Fruit fly (Drosophila melanogaster) whole organism, embryonic: ENCODE data around the gene CG31548.

Experiments used
- CG10462 ChIP-seq: fragments of 200-800 bp; sonication (Bioruptor generic); optimal IDR thresholded peaks from 2 replicates; lab custom pipeline; 2016; ENCODE audit warnings: missing biosample characterization, missing genetic modification characterization
- CG12236 ChIP-seq: fragments of 200-800 bp; sonication (Bioruptor generic); optimal IDR thresholded peaks from 2 replicates; lab custom pipeline; 2016; ENCODE audit warnings: missing biosample characterization, missing genetic modification characterization
- CG1233 ChIP-seq: fragments of 200-800 bp; sonication (Bioruptor generic); optimal IDR thresholded peaks from 4 replicates; lab custom pipeline; 2018; ENCODE audit warnings: missing biosample characterization, mild to moderate bottlenecking, missing genetic modification characterization
- CG13624 ChIP-seq: fragments of 200-800 bp; sonication (Bioruptor generic); optimal IDR thresholded peaks from 2 replicates; lab custom pipeline; 2016; ENCODE audit warnings: missing biosample characterization, missing genetic modification characterization
- CG13775 ChIP-seq: fragments of 200-800 bp; sonication (Bioruptor generic); optimal IDR thresholded peaks from 3 replicates; lab custom pipeline; 2017; ENCODE audit warnings: missing biosample characterization, mild to moderate bottlenecking, missing genetic modification characterization
- CG14014 ChIP-seq: fragments of 200-800 bp; sonication (Bioruptor generic); IDR thresholded peaks from 2 replicates; pipeline ENCODE4 v1.3.6; 2022; ENCODE audit warnings: missing biosample characterization, missing genetic modification characterization
- CG14441 ChIP-seq: fragments of 200-800 bp; sonication (Bioruptor generic); IDR thresholded peaks from 2 replicates; pipeline ENCODE4 v1.3.6; 2022; ENCODE audit warnings: missing biosample characterization, missing genetic modification characterization
- CG15073 ChIP-seq: fragments of 200-800 bp; sonication (Bioruptor generic); optimal IDR thresholded peaks from 2 replicates; lab custom pipeline; 2016; ENCODE audit warnings: missing biosample characterization, missing genetic modification characterization
- CG15269 ChIP-seq: fragments of 200-800 bp; sonication (Bioruptor generic); optimal IDR thresholded peaks from 2 replicates; lab custom pipeline; 2018; ENCODE audit warnings: missing biosample characterization, mild to moderate bottlenecking, missing genetic modification characterization, moderate library complexity
- CG1602 ChIP-seq: fragments of 200-800 bp; sonication (Bioruptor generic); optimal IDR thresholded peaks from 3 replicates; lab custom pipeline; 2016; ENCODE audit warnings: missing biosample characterization, missing genetic modification characterization
- CG16779 ChIP-seq: fragments of 200-800 bp; sonication (Bioruptor generic); IDR thresholded peaks from 2 replicates; pipeline ENCODE4 v1.3.6; 2022; ENCODE audit warnings: missing biosample characterization, missing genetic modification characterization
- CG16863 ChIP-seq: fragments of 200-800 bp; sonication (Bioruptor generic); optimal IDR thresholded peaks from 3 replicates; lab custom pipeline; 2016; ENCODE audit warnings: missing biosample characterization, missing genetic modification characterization
- CG17385 ChIP-seq: fragments of 200-800 bp; sonication (Bioruptor generic); optimal IDR thresholded peaks from 3 replicates; lab custom pipeline; 2018; ENCODE audit warnings: missing biosample characterization, mild to moderate bottlenecking, missing genetic modification characterization
- CG17568 ChIP-seq: fragments of 200-800 bp; sonication (Bioruptor generic); optimal IDR thresholded peaks from 2 replicates; lab custom pipeline; 2018; ENCODE audit warnings: missing biosample characterization, mild to moderate bottlenecking, missing genetic modification characterization, moderate library complexity
- CG18011 ChIP-seq: fragments of 200-800 bp; sonication (Bioruptor generic); optimal IDR thresholded peaks from 2 replicates; lab custom pipeline; 2017; ENCODE audit warnings: missing biosample characterization, missing genetic modification characterization, mild to moderate bottlenecking, moderate library complexity, missing genotype
- CG2116 ChIP-seq: fragments of 200-800 bp; sonication (Bioruptor generic); optimal IDR thresholded peaks from 3 replicates; lab custom pipeline; 2018; ENCODE audit warnings: missing biosample characterization, mild to moderate bottlenecking, missing genetic modification characterization
- CG2202 ChIP-seq: fragments of 200-800 bp; sonication (Bioruptor generic); optimal IDR thresholded peaks from 2 replicates; lab custom pipeline; 2018; ENCODE audit warnings: missing biosample characterization, mild to moderate bottlenecking, missing genetic modification characterization
- CG30431 ChIP-seq: fragments of 200-800 bp; sonication (Bioruptor generic); optimal IDR thresholded peaks from 2 replicates; lab custom pipeline; 2017; ENCODE audit warnings: missing biosample characterization, missing genetic modification characterization
- CG31224 ChIP-seq: fragments of 200-800 bp; sonication (Bioruptor generic); IDR thresholded peaks from 2 replicates; pipeline ENCODE4 v1.3.6; 2022; ENCODE audit warnings: missing biosample characterization, missing genetic modification characterization
- CG3281 ChIP-seq: fragments of 200-800 bp; sonication (Bioruptor generic); optimal IDR thresholded peaks from 3 replicates; lab custom pipeline; 2017; ENCODE audit warnings: missing biosample characterization, mild to moderate bottlenecking, missing genetic modification characterization
- CG3995 ChIP-seq: fragments of 200-800 bp; sonication (Bioruptor generic); optimal IDR thresholded peaks from 3 replicates; lab custom pipeline; 2016; ENCODE audit warnings: missing biosample characterization, missing genetic modification characterization
- CG4404 ChIP-seq: fragments of 200-800 bp; sonication (Bioruptor generic); IDR thresholded peaks from 2 replicates; pipeline ENCODE4 v1.3.6; 2022; ENCODE audit warnings: missing biosample characterization, missing genetic modification characterization
- CG4854 ChIP-seq: fragments of 200-800 bp; sonication (Bioruptor generic); optimal IDR thresholded peaks from 2 replicates; lab custom pipeline; 2016; ENCODE audit warnings: missing biosample characterization, missing genetic modification characterization, inconsistent platforms
- CG5953 ChIP-seq: fragments of 200-800 bp; sonication (Bioruptor generic); IDR thresholded peaks from 2 replicates; pipeline ENCODE4 v1.3.6; 2022; ENCODE audit warnings: missing biosample characterization, missing genetic modification characterization
- CG6765 ChIP-seq: fragments of 200-800 bp; sonication (Bioruptor generic); optimal IDR thresholded peaks from 3 replicates; lab custom pipeline; 2017; ENCODE audit warnings: missing biosample characterization, mild to moderate bottlenecking, missing genetic modification characterization
- CG7987 ChIP-seq: fragments of 200-800 bp; sonication (Bioruptor generic); optimal IDR thresholded peaks from 2 replicates; lab custom pipeline; 2018; ENCODE audit warnings: missing biosample characterization, mild to moderate bottlenecking, missing genetic modification characterization, moderate library complexity
- CG9727 ChIP-seq: fragments of 200-800 bp; sonication (Bioruptor generic); optimal IDR thresholded peaks from 3 replicates; lab custom pipeline; 2017; ENCODE audit warnings: missing biosample characterization, mild to moderate bottlenecking, missing genetic modification characterization
- Doc3 ChIP-seq: fragments of 200-800 bp; sonication (Bioruptor generic); IDR thresholded peaks from 3 replicates; pipeline ENCODE4 v1.3.6; 2022; ENCODE audit warnings: missing biosample characterization, missing genetic modification characterization; ENCODE audit not compliant: partially characterized antibody
- Ets65A ChIP-seq: fragments of 200-800 bp; sonication (Bioruptor generic); peaks from one replicate; lab custom pipeline; 2016; ENCODE audit warnings: missing biosample characterization, missing genetic modification characterization
- Ets97D ChIP-seq: fragments of 200-800 bp; sonication (Bioruptor generic); optimal IDR thresholded peaks from 3 replicates; lab custom pipeline; 2016; ENCODE audit warnings: missing biosample characterization, missing genetic modification characterization
- Fer3 ChIP-seq: fragments of 200-800 bp; sonication (Bioruptor generic); optimal IDR thresholded peaks from 2 replicates; lab custom pipeline; 2018; ENCODE audit warnings: missing biosample characterization, mild to moderate bottlenecking, missing genetic modification characterization, moderate library complexity
- H2.0 ChIP-seq: fragments of 200-800 bp; sonication (Bioruptor generic); IDR thresholded peaks from 2 replicates; pipeline ENCODE4 v1.3.6; 2022; ENCODE audit warnings: missing biosample characterization, missing genetic modification characterization
- Mes4 ChIP-seq: fragments of 200-800 bp; sonication (Bioruptor generic); optimal IDR thresholded peaks from 2 replicates; lab custom pipeline; 2016; ENCODE audit warnings: missing biosample characterization, missing genetic modification characterization
- Myb ChIP-seq: fragments of 200-800 bp; sonication (Bioruptor generic); optimal IDR thresholded peaks from 2 replicates; lab custom pipeline; 2016; ENCODE audit warnings: missing biosample characterization, missing genetic modification characterization
- amos ChIP-seq: fragments of 200-800 bp; sonication (Bioruptor generic); IDR thresholded peaks from 2 replicates; pipeline ENCODE4 v1.3.6; 2022; ENCODE audit warnings: missing biosample characterization, missing genetic modification characterization; ENCODE audit not compliant: partially characterized antibody
- chif ChIP-seq, 2 experiments: fragments of 200-800 bp; sonication (Bioruptor generic); optimal IDR thresholded peaks; 3 replicates each; lab custom pipeline; 2016; ENCODE audit warnings: missing biosample characterization in 2 of 2, missing genetic modification characterization in 2 of 2
- crp ChIP-seq, 2 experiments: fragments of 200-800 bp; sonication (Bioruptor generic); optimal IDR thresholded peaks; 2 replicates in 1 of 2; 3 replicates in 1 of 2; lab custom pipeline; 2017; ENCODE audit warnings: missing biosample characterization in 2 of 2, missing genetic modification characterization in 2 of 2, mild to moderate bottlenecking in 1 of 2, moderate library complexity in 1 of 2
- fd102C ChIP-seq: fragments of 200-800 bp; sonication (Bioruptor generic); optimal IDR thresholded peaks from 2 replicates; lab custom pipeline; 2018; ENCODE audit warnings: missing biosample characterization, mild to moderate bottlenecking, missing genetic modification characterization, moderate library complexity
- grn ChIP-seq: fragments of 200-800 bp; sonication (Bioruptor generic); optimal IDR thresholded peaks from 3 replicates; lab custom pipeline; 2017; ENCODE audit warnings: missing biosample characterization, missing genetic modification characterization
- gsb-n ChIP-seq: fragments of 200-800 bp; sonication (Bioruptor generic); optimal IDR thresholded peaks from 3 replicates; lab custom pipeline; 2018; ENCODE audit warnings: missing biosample characterization, mild to moderate bottlenecking, missing genetic modification characterization
- kay ChIP-seq: fragments of 200-800 bp; sonication (Bioruptor generic); optimal IDR thresholded peaks from 2 replicates; lab custom pipeline; 2016; ENCODE audit warnings: missing biosample characterization, missing genetic modification characterization
- klu ChIP-seq: fragments of 200-800 bp; sonication (Bioruptor generic); IDR thresholded peaks from 2 replicates; pipeline ENCODE4 v1.3.6; 2022; ENCODE audit warnings: missing biosample characterization, missing genetic modification characterization
- run ChIP-seq: fragments of 200-800 bp; sonication (Bioruptor generic); optimal IDR thresholded peaks from 3 replicates; lab custom pipeline; 2018; ENCODE audit warnings: missing biosample characterization, mild to moderate bottlenecking, missing genetic modification characterization
- salm ChIP-seq: fragments of 200-800 bp; sonication (Bioruptor generic); optimal IDR thresholded peaks from 2 replicates; lab custom pipeline; 2018; ENCODE audit warnings: missing biosample characterization, mild to moderate bottlenecking, missing genetic modification characterization
- sr ChIP-seq: fragments of 200-800 bp; sonication (Bioruptor generic); IDR thresholded peaks from 3 replicates; pipeline ENCODE4 v1.3.6; 2022; ENCODE audit warnings: missing biosample characterization, missing genetic modification characterization
- sug ChIP-seq: fragments of 200-800 bp; optimal IDR thresholded peaks from 2 replicates; lab custom pipeline; 2019; ENCODE audit warnings: missing biosample characterization, mild to moderate bottlenecking, missing genetic modification characterization, moderate library complexity
- tll ChIP-seq, 2 experiments: fragments of 200-800 bp in 1 of 2; fragments of >200 bp in 1 of 2; sonication (Bioruptor generic) in 1 of 2; optimal IDR thresholded peaks; 2 replicates each; lab custom pipeline; 2017 to 2019; ENCODE audit warnings: missing biosample characterization in 2 of 2, missing genetic modification characterization in 2 of 2, mild to moderate bottlenecking in 1 of 2, moderate library complexity in 1 of 2
- unpg ChIP-seq: fragments of 200-800 bp; sonication (Bioruptor generic); optimal IDR thresholded peaks from 3 replicates; lab custom pipeline; 2018; ENCODE audit warnings: missing biosample characterization, mild to moderate bottlenecking, missing genetic modification characterization, moderate library complexity
- vnd ChIP-seq: fragments of 200-800 bp; sonication (Bioruptor generic); IDR thresholded peaks from 3 replicates; pipeline ENCODE4 v1.3.6; 2022; ENCODE audit warnings: missing biosample characterization, missing genetic modification characterization; ENCODE audit not compliant: partially characterized antibody

The CG31548 gene

DNA sequence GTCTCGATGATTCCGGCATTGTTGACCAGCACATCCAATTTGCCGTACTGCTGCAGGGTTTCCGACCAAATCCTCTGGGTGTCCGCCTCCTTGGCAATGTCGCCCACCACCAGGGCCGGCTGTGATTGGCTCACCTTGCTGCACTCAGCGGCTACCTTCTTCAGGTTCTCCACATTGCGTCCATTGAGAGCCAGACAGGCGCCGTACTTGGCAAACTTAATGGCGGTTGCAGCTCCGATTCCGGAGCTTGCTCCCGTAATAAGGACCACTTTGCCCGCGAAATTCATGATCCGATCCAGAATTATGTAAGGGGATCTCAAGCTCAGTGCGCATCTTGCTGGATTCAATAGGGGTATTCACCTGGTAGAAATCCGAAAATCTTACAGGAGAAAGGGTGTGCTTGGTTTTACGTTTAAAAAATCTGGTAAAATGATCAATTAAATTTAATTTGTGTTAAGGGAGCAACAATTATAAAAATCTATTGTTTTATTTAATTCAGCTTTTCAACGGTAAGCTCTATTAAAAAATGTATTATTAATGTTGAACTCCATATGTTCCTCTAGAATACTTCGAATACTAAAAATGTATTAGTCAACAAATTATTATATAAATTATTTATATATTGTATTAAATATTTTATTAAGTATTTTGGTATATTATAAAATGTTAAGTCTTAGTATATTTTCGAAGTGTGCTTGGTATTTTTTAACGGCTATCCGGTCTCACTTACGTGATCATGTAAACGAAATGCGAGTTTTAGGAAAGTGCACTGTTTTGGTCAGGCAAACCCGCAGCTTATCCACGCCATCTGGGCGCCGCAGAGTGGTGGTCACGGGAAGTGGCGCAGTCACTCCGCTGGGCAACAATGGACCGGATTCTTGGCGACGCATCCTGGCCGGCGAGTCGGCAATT lies at the start of gene CG31548, which contains the start of gene CG12170 (continued):
- TF ChIP-seq crp (GFP tag; optimal IDR thresholded peaks at IDR 0.05; lab: Kevin White, UChicago), result no peak
- no peak for TF ChIP-seq Myb (GFP tag; lab: Kevin White, UChicago)
- no peak for TF ChIP-seq amos (GFP tag; lab: Robert Waterston, UW)
- peak; percentile 58 for TF ChIP-seq CG2116 (GFP tag; lab: Kevin White, UChicago)
- TF ChIP-seq CG13624 (GFP tag; lab: Kevin White, UChicago), result peak; percentile 32
- TF ChIP-seq tll (GFP tag; optimal IDR thresholded peaks at IDR 0.05; lab: Kevin White, UChicago), result no peak
- peak; percentile 40 for TF ChIP-seq CG3281
- peak; percentile 45 for TF ChIP-seq Fer3
- no peak for TF ChIP-seq CG31224 (GFP tag; lab: Robert Waterston, UW)
- peak; percentile 14 for TF ChIP-seq Ets97D
- TF ChIP-seq CG13775, result peak; percentile 62
- peak; percentile 31 for TF ChIP-seq gsb-n (tag; lab: Kevin White, UChicago)
- TF ChIP-seq sr (GFP tag; lab: Robert Waterston, UW), result no peak
- TF ChIP-seq kay (GFP tag; lab: Kevin White, UChicago), result no peak
- no peak for TF ChIP-seq CG6765 (GFP tag; lab: Kevin White, UChicago)
- peak; percentile 11 for TF ChIP-seq CG4854 (GFP tag; lab: Kevin White, UChicago)
- no peak for TF ChIP-seq CG12236 (GFP tag; lab: Kevin White, UChicago)
- TF ChIP-seq unpg (GFP tag; lab: Kevin White, UChicago), result peak; percentile 60
- TF ChIP-seq run (tag; lab: Kevin White, UChicago), result no peak
- peak; percentile 46; the same call in 1 of the 2 replicates for TF ChIP-seq CG14014 (GFP tag; lab: Robert Waterston, UW)
- TF ChIP-seq grn (GFP tag; lab: Kevin White, UChicago), result no peak
- peak; percentile 39 for TF ChIP-seq CG10462 (GFP tag; lab: Kevin White, UChicago)
- TF ChIP-seq CG17385 (GFP tag; lab: Kevin White, UChicago), result no peak
- TF ChIP-seq CG15269 (tag; lab: Kevin White, UChicago), result no peak
- peak; percentile 56 for TF ChIP-seq CG1602 (GFP tag; lab: Kevin White, UChicago)
- no peak for TF ChIP-seq CG3995 (GFP tag; lab: Kevin White, UChicago)
- TF ChIP-seq H2.0, result 0 out of 2 replicates have a peak, but pooled peaks have one; percentile 14
- no peak for TF ChIP-seq Ets65A (GFP tag; lab: Kevin White, UChicago)
- TF ChIP-seq CG18011, result peak; percentile 36
- TF ChIP-seq CG16779, result no peak
- TF ChIP-seq CG2202 (tag; lab: Kevin White, UChicago), result no peak
- no peak for TF ChIP-seq CG4404
- TF ChIP-seq vnd, result no peak
- no peak for TF ChIP-seq CG1233 (GFP tag; lab: Kevin White, UChicago)
- no peak for TF ChIP-seq salm (tag; lab: Kevin White, UChicago)
- no peak for TF ChIP-seq Mes4
- TF ChIP-seq CG9727 (GFP tag; lab: Kevin White, UChicago), result peak; percentile 69
- no peak for TF ChIP-seq CG15073 (GFP tag; lab: Kevin White, UChicago)
- no peak for TF ChIP-seq Doc3
- no peak for TF ChIP-seq CG17568 (GFP tag; lab: Kevin White, UChicago)
- TF ChIP-seq CG14441 (GFP tag; lab: Robert Waterston, UW), result no peak
- TF ChIP-seq chif (GFP tag; optimal IDR thresholded peaks at IDR 0.05; lab: Kevin White, UChicago), result peak in 1 of 2 experiments; percentile 41
- TF ChIP-seq CG5953 (GFP tag; lab: Robert Waterston, UW), result peak; percentile 36; the same call in 1 of the 2 replicates
- TF ChIP-seq CG16863 (GFP tag; lab: Kevin White, UChicago), result peak; percentile 27
- TF ChIP-seq sug (tag; lab: Kevin White, UChicago), result no peak
- TF ChIP-seq CG30431 (GFP tag; lab: Kevin White, UChicago), result no peak
- TF ChIP-seq fd102C, result no peak
- no peak for TF ChIP-seq klu (GFP tag; lab: Robert Waterston, UW)
- TF ChIP-seq CG7987 (GFP tag; lab: Kevin White, UChicago), result no peak
